Worm (Caenorhabditis elegans) whole organism, mixed stage, embryonic: Measurements from ENCODE around the gene ugt-41.

ENCODE experiments used
- elt-3 ChIP-seq: fragments of 150-350 bp; optimal IDR thresholded peaks from 2 replicates; lab custom pipeline; 2014; ENCODE audit warnings: missing biosample characterization, missing genetic modification characterization
- mab-5 ChIP-seq: fragments of 150-350 bp; optimal IDR thresholded peaks from 2 replicates; lab custom pipeline; 2014; ENCODE audit warnings: missing biosample characterization, missing genetic modification characterization
- unc-62 ChIP-seq: fragments of 150-350 bp; optimal IDR thresholded peaks from 2 replicates; lab custom pipeline; 2014; ENCODE audit warnings: missing biosample characterization, missing genetic modification reagents, missing genetic modification characterization

DNA sequence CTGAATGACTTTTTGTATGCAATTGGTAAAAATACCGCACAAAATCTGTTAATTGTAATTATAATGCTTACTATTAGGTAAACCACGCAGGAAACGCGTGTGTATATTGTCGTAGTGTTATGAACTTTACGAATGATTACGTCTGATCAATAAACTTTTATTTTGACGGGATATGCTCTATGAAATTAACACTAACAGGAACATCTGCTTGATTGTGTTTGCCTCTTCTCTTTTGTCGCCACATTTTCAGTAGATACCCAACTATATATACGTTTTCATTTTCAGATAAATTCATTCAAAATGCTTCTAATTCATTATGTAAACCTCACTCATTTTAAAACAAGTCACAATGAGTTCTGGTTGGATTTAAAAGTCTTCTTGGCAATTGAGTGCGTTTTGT, 31.1 kb downstream of the ugt-41 start, which contains the start of gene sre-10:
- no peak for TF ChIP-seq elt-3 (tag; lab: Kevin White, UChicago)
- no peak for TF ChIP-seq unc-62 (GFP tag; lab: Kevin White, UChicago)
- no peak for TF ChIP-seq mab-5 (tag; lab: Kevin White, UChicago)
